Fruit fly (Drosophila melanogaster) whole organism, embryonic: ENCODE measurements around the gene CG4455.
A peak's percentile ranks its signal among the peaks of the same experiment; 100 is the strongest.

ENCODE experiments used
- Abd-B ChIP-seq: fragments of 200-800 bp; sonication (Bioruptor generic); optimal IDR thresholded peaks from 2 replicates; lab custom pipeline; 2018; ENCODE audit warnings: missing biosample characterization, mild to moderate bottlenecking, missing genetic modification characterization, moderate library complexity
- Bteb2 ChIP-seq: fragments of 200-800 bp; sonication (Bioruptor generic); optimal IDR thresholded peaks from 2 replicates; lab custom pipeline; 2016; ENCODE audit warnings: missing biosample characterization, missing genetic modification characterization
- CG11504 ChIP-seq: fragments of 200-800 bp; sonication (Bioruptor generic); optimal IDR thresholded peaks from 3 replicates; lab custom pipeline; 2019; ENCODE audit warnings: missing biosample characterization, mild to moderate bottlenecking, missing genetic modification characterization, moderate library complexity
- CG11560 ChIP-seq: fragments of 200-800 bp; sonication (Bioruptor generic); IDR thresholded peaks from 3 replicates; pipeline ENCODE4 v1.3.6; 2022; ENCODE audit warnings: missing biosample characterization, missing genetic modification characterization
- CG12071 ChIP-seq: fragments of 200-800 bp; sonication (Bioruptor generic); optimal IDR thresholded peaks from 3 replicates; lab custom pipeline; 2018; ENCODE audit warnings: missing biosample characterization, mild to moderate bottlenecking, missing genetic modification characterization
- CG12391 ChIP-seq: fragments of 200-800 bp; sonication (Bioruptor generic); optimal IDR thresholded peaks from 3 replicates; lab custom pipeline; 2018; ENCODE audit warnings: missing biosample characterization, mild to moderate bottlenecking, missing genetic modification characterization, moderate library complexity
- CG12942 ChIP-seq: fragments of 200-800 bp; sonication (Bioruptor generic); optimal IDR thresholded peaks from 3 replicates; lab custom pipeline; 2016; ENCODE audit warnings: missing biosample characterization, missing genetic modification characterization
- CG13296 ChIP-seq: fragments of 200-800 bp; sonication (Bioruptor generic); optimal IDR thresholded peaks from 3 replicates; lab custom pipeline; 2018; ENCODE audit warnings: missing biosample characterization, mild to moderate bottlenecking, missing genetic modification characterization
- CG13894 ChIP-seq: fragments of 200-800 bp; sonication (Bioruptor generic); optimal IDR thresholded peaks from 3 replicates; lab custom pipeline; 2018; ENCODE audit warnings: missing biosample characterization, mild to moderate bottlenecking, missing genetic modification characterization, moderate library complexity
- CG15479 ChIP-seq: fragments of 200-800 bp; sonication (Bioruptor generic); optimal IDR thresholded peaks from 3 replicates; lab custom pipeline; 2019; ENCODE audit warnings: missing biosample characterization, mild to moderate bottlenecking, missing genetic modification characterization, moderate library complexity
- CG1647 ChIP-seq: fragments of 200-800 bp; sonication (Bioruptor generic); optimal IDR thresholded peaks from 3 replicates; lab custom pipeline; 2016; ENCODE audit warnings: missing biosample characterization, missing genetic modification characterization
- CG18011 ChIP-seq: fragments of 200-800 bp; sonication (Bioruptor generic); optimal IDR thresholded peaks from 2 replicates; lab custom pipeline; 2017; ENCODE audit warnings: missing biosample characterization, missing genetic modification characterization, mild to moderate bottlenecking, moderate library complexity, missing genotype
- CG2120 ChIP-seq: fragments of 200-800 bp; sonication (Bioruptor generic); optimal IDR thresholded peaks from 3 replicates; lab custom pipeline; 2016; ENCODE audit warnings: missing biosample characterization, missing genetic modification characterization
- CG2678 ChIP-seq: fragments of 200-800 bp; sonication (Bioruptor generic); optimal IDR thresholded peaks from 3 replicates; lab custom pipeline; 2019; ENCODE audit warnings: missing biosample characterization, mild to moderate bottlenecking, missing genetic modification characterization, moderate library complexity
- CG33213 ChIP-seq: fragments of 200-800 bp; sonication (Bioruptor generic); optimal IDR thresholded peaks from 3 replicates; lab custom pipeline; 2016; ENCODE audit warnings: missing biosample characterization, missing genetic modification characterization
- CG4854 ChIP-seq: fragments of 200-800 bp; sonication (Bioruptor generic); optimal IDR thresholded peaks from 2 replicates; lab custom pipeline; 2016; ENCODE audit warnings: missing biosample characterization, missing genetic modification characterization, inconsistent platforms
- CG5180 ChIP-seq: fragments of 200-800 bp; sonication (Bioruptor generic); optimal IDR thresholded peaks from 3 replicates; lab custom pipeline; 2017; ENCODE audit warnings: missing biosample characterization, missing genetic modification characterization, mild to moderate bottlenecking, moderate library complexity, missing genetic modification reagents
- CG7786 ChIP-seq: fragments of 200-800 bp; sonication (Bioruptor generic); optimal IDR thresholded peaks from 2 replicates; lab custom pipeline; 2016; ENCODE audit warnings: missing biosample characterization, missing genetic modification characterization
- CG7839 ChIP-seq: fragments of 200-800 bp; sonication (Bioruptor generic); optimal IDR thresholded peaks from 3 replicates; lab custom pipeline; 2018; ENCODE audit warnings: missing biosample characterization, mild to moderate bottlenecking, missing genetic modification characterization, moderate library complexity
- Camta ChIP-seq: fragments of 200-800 bp; sonication (Bioruptor generic); optimal IDR thresholded peaks from 2 replicates; lab custom pipeline; 2016; ENCODE audit warnings: missing biosample characterization, missing genetic modification characterization
- CoRest ChIP-seq: fragments of 200-800 bp; sonication (Bioruptor generic); optimal IDR thresholded peaks from 3 replicates; lab custom pipeline; 2018; ENCODE audit warnings: missing biosample characterization, mild to moderate bottlenecking, missing genetic modification characterization, moderate library complexity
- Ets97D ChIP-seq: fragments of 200-800 bp; sonication (Bioruptor generic); optimal IDR thresholded peaks from 3 replicates; lab custom pipeline; 2016; ENCODE audit warnings: missing biosample characterization, missing genetic modification characterization
- Fer1 ChIP-seq: fragments of 200-800 bp; sonication (Bioruptor generic); optimal IDR thresholded peaks from 2 replicates; lab custom pipeline; 2017; ENCODE audit warnings: missing biosample characterization, mild to moderate bottlenecking, missing genetic modification characterization
- Gsc ChIP-seq: fragments of 200-800 bp; sonication (Bioruptor generic); IDR thresholded peaks from 2 replicates; pipeline ENCODE4 v1.3.6; 2022; ENCODE audit warnings: missing biosample characterization, missing genetic modification characterization
- H2.0 ChIP-seq: fragments of 200-800 bp; sonication (Bioruptor generic); IDR thresholded peaks from 2 replicates; pipeline ENCODE4 v1.3.6; 2022; ENCODE audit warnings: missing biosample characterization, missing genetic modification characterization
- Hey ChIP-seq: fragments of 200-800 bp; sonication (Bioruptor generic); optimal IDR thresholded peaks from 3 replicates; lab custom pipeline; 2018; ENCODE audit warnings: missing biosample characterization, mild to moderate bottlenecking, missing genetic modification characterization
- Mes4 ChIP-seq: fragments of 200-800 bp; sonication (Bioruptor generic); optimal IDR thresholded peaks from 2 replicates; lab custom pipeline; 2016; ENCODE audit warnings: missing biosample characterization, missing genetic modification characterization
- Mrtf ChIP-seq: fragments of 200-800 bp; sonication (Bioruptor generic); IDR thresholded peaks from 3 replicates; pipeline ENCODE4 v1.3.6; 2022; ENCODE audit warnings: missing biosample characterization, missing genetic modification characterization
- NFAT ChIP-seq: fragments of 200-800 bp; sonication (Bioruptor generic); IDR thresholded peaks from 2 replicates; pipeline ENCODE4 v1.3.6; 2022; ENCODE audit warnings: missing biosample characterization, missing genetic modification characterization
- Rfx ChIP-seq: fragments of 200-800 bp; sonication (Bioruptor generic); IDR thresholded peaks from 2 replicates; pipeline ENCODE4 v1.3.6; 2022; ENCODE audit warnings: missing biosample characterization, missing genetic modification characterization
- ac ChIP-seq: fragments of 200-800 bp; sonication (Bioruptor generic); optimal IDR thresholded peaks from 3 replicates; lab custom pipeline; 2017; ENCODE audit warnings: missing biosample characterization, mild to moderate bottlenecking, missing genetic modification characterization
- cato ChIP-seq: fragments of 200-800 bp; sonication (Bioruptor generic); optimal IDR thresholded peaks from 2 replicates; lab custom pipeline; 2016; ENCODE audit warnings: missing biosample characterization, missing genetic modification characterization, borderline replicate concordance
- cwo ChIP-seq: fragments of 200-800 bp; sonication (Bioruptor generic); optimal IDR thresholded peaks from 3 replicates; lab custom pipeline; 2017; ENCODE audit warnings: missing biosample characterization, missing genetic modification characterization, mild to moderate bottlenecking, moderate library complexity, missing genetic modification reagents
- dimm ChIP-seq: fragments of 200-800 bp; sonication (Bioruptor generic); IDR thresholded peaks from 2 replicates; pipeline ENCODE4 v1.3.6; 2022; ENCODE audit warnings: missing biosample characterization, missing genetic modification characterization
- ewg ChIP-seq: fragments of 200-800 bp; sonication (Bioruptor generic); optimal IDR thresholded peaks from 3 replicates; lab custom pipeline; 2017; ENCODE audit warnings: mild to moderate bottlenecking, missing biosample characterization, missing genetic modification reagents, missing genetic modification characterization
- gcm2 ChIP-seq: fragments of 200-800 bp; sonication (Bioruptor generic); optimal IDR thresholded peaks from 2 replicates; lab custom pipeline; 2016; ENCODE audit warnings: missing biosample characterization, missing genetic modification characterization
- gfzf ChIP-seq: fragments of 200-800 bp; sonication (Bioruptor generic); optimal IDR thresholded peaks from 2 replicates; lab custom pipeline; 2016; ENCODE audit warnings: missing biosample characterization, mild to moderate bottlenecking, missing genetic modification characterization, moderate library complexity
- insv ChIP-seq, 2 experiments: fragments of 200-800 bp; sonication (Bioruptor generic); optimal IDR thresholded peaks; 3 replicates each; lab custom pipeline; 2016 to 2018; ENCODE audit warnings: missing biosample characterization in 2 of 2, missing genetic modification characterization in 2 of 2
- knrl ChIP-seq: fragments of 200-800 bp; sonication (Bioruptor generic); IDR thresholded peaks from 3 replicates; pipeline ENCODE4 v1.3.6; 2022; ENCODE audit warnings: missing biosample characterization, missing genetic modification characterization; ENCODE audit not compliant: partially characterized antibody
- lab ChIP-seq: fragments of 200-800 bp; sonication (Bioruptor generic); optimal IDR thresholded peaks from 3 replicates; lab custom pipeline; 2017; ENCODE audit warnings: missing biosample characterization, missing genetic modification characterization, mild to moderate bottlenecking, moderate library complexity, missing genetic modification reagents
- odd ChIP-seq: fragments of 200-800 bp; sonication (Bioruptor generic); optimal IDR thresholded peaks from 2 replicates; lab custom pipeline; 2017; ENCODE audit warnings: missing biosample characterization, mild to moderate bottlenecking, missing genetic modification characterization
- pan ChIP-seq, 4 experiments: fragments of >200 bp in 3 of 4; fragments of 200-800 bp in 1 of 4; sonication (Bioruptor generic) in 1 of 4; optimal IDR thresholded peaks in 3 of 4; IDR thresholded peaks in 1 of 4; 2 replicates each; pipeline versions ENCODE4 v1.3.6 to Lab custom; 2017 to 2022; ENCODE audit warnings: missing biosample characterization in 2 of 4, missing genetic modification characterization in 2 of 4, mixed read lengths in 1 of 4
- pita ChIP-seq: fragments of 200-800 bp; sonication (Bioruptor generic); optimal IDR thresholded peaks from 2 replicates; lab custom pipeline; 2017; ENCODE audit warnings: missing biosample characterization, mild to moderate bottlenecking, missing genetic modification characterization
- seq ChIP-seq: fragments of 200-800 bp; sonication (Bioruptor generic); IDR thresholded peaks from 2 replicates; pipeline ENCODE4 v1.3.6; 2022; ENCODE audit warnings: missing biosample characterization, missing genetic modification characterization
- slbo ChIP-seq: fragments of 200-800 bp; sonication (Bioruptor generic); IDR thresholded peaks from 2 replicates; pipeline ENCODE4 v1.3.6; 2022; ENCODE audit warnings: missing biosample characterization, missing genetic modification characterization
- sob ChIP-seq: fragments of 200-800 bp; sonication (Bioruptor generic); IDR thresholded peaks from 2 replicates; pipeline ENCODE4 v1.3.6; 2022; ENCODE audit warnings: missing biosample characterization, missing genetic modification characterization
- sr ChIP-seq: fragments of 200-800 bp; sonication (Bioruptor generic); IDR thresholded peaks from 3 replicates; pipeline ENCODE4 v1.3.6; 2022; ENCODE audit warnings: missing biosample characterization, missing genetic modification characterization
- tio ChIP-seq: fragments of 200-800 bp; sonication (Bioruptor generic); optimal IDR thresholded peaks from 2 replicates; lab custom pipeline; 2017; ENCODE audit warnings: missing biosample characterization, missing genetic modification characterization, inconsistent platforms
- vvl ChIP-seq: fragments of 200-800 bp; sonication (Bioruptor generic); IDR thresholded peaks from 2 replicates; pipeline ENCODE4 v1.3.6; 2022; ENCODE audit warnings: missing biosample characterization, missing genetic modification characterization

The CG4455 gene

dm6 chr2L:16317777-16318610 is 34.7 kb upstream of the CG4455 start (continued):
- peak; percentile 22 for TF ChIP-seq CG12942 (GFP tag; lab: Kevin White, UChicago)
- TF ChIP-seq vvl (GFP tag; lab: Robert Waterston, UW) = peak; percentile 19; the same call in 1 of the 2 replicates
- TF ChIP-seq Camta (GFP tag; lab: Kevin White, UChicago) = peak; percentile 4
- peak; percentile 66 for TF ChIP-seq CG13296
- peak in 1 of 2 experiments; percentile 40 for TF ChIP-seq insv (GFP tag; optimal IDR thresholded peaks at IDR 0.05; lab: Kevin White, UChicago)
- TF ChIP-seq Rfx (GFP tag; lab: Robert Waterston, UW) = peak; percentile 55; the same call in 1 of the 2 replicates
- no peak for TF ChIP-seq H2.0
- peak; percentile 38; the same call in 1 of the 2 replicates for TF ChIP-seq sob
- TF ChIP-seq CG1647 (GFP tag; lab: Kevin White, UChicago) = peak; percentile 37
- TF ChIP-seq knrl (GFP tag; lab: Robert Waterston, UW) = no peak
- peak; percentile 56; the same call in 1 of the 2 replicates for TF ChIP-seq seq (GFP tag; lab: Robert Waterston, UW)
- TF ChIP-seq CG2120 (GFP tag; lab: Kevin White, UChicago) = peak; percentile 42
- peak; percentile 72 for TF ChIP-seq Fer1 (GFP tag; lab: Kevin White, UChicago)
- TF ChIP-seq slbo (GFP tag; lab: Robert Waterston, UW) = 0 out of 2 replicates have a peak, but pooled peaks have one; percentile 8
- no peak for TF ChIP-seq Abd-B (GFP tag; lab: Kevin White, UChicago)
- peak; percentile 16 for TF ChIP-seq CoRest (tag; lab: Kevin White, UChicago)
- TF ChIP-seq sr = peak; percentile 16; the same call in 1 of the 3 replicates
- peak; percentile 1 for TF ChIP-seq CG11504 (tag; lab: Kevin White, UChicago)
- peak; percentile 22 for TF ChIP-seq ewg
- peak; percentile 65 for TF ChIP-seq CG5180
- TF ChIP-seq CG12391 (tag; lab: Kevin White, UChicago) = peak; percentile 1
- TF ChIP-seq CG7839 = peak; percentile 14
- peak; percentile 72 for TF ChIP-seq odd (GFP tag; lab: Kevin White, UChicago)
- peak; percentile 9 for TF ChIP-seq Mes4
- peak; percentile 16 for TF ChIP-seq tio (GFP tag; lab: Kevin White, UChicago)
- TF ChIP-seq Bteb2 (GFP tag; lab: Kevin White, UChicago) = peak; percentile 32
- no peak for TF ChIP-seq ac
- TF ChIP-seq CG2678 (tag; lab: Kevin White, UChicago) = peak; percentile 64
- TF ChIP-seq NFAT (GFP tag; lab: Robert Waterston, UW) = 0 out of 2 replicates have a peak, but pooled peaks have one; percentile 34
- TF ChIP-seq Ets97D (GFP tag; lab: Kevin White, UChicago) = no peak
- TF ChIP-seq CG33213 (GFP tag; lab: Kevin White, UChicago) = peak; percentile 32
- peak; percentile 4 for TF ChIP-seq CG13894

- TF ChIP-seq CG18011 (GFP tag; lab: Kevin White, UChicago) (no peak), Abd-B (GFP tag; lab: Kevin White, UChicago) (no peak), CG15479 (GFP tag; lab: Kevin White, UChicago) (peak; percentile 77), dimm (no peak), CG11560 (tag; lab: Robert Waterston, UW) (no peak), Mrtf (GFP tag; lab: Robert Waterston, UW) (no peak), pita (no peak), CG7786 (GFP tag; lab: Kevin White, UChicago) (no peak), gfzf (GFP tag; lab: Kevin White, UChicago) (no peak), gcm2 (no peak), cwo (GFP tag; lab: Kevin White, UChicago) (peak; percentile 95), cato (no peak), CG12071 (GFP tag; lab: Kevin White, UChicago) (no peak), Gsc (GFP tag; lab: Robert Waterston, UW) (no peak), Hey (tag; lab: Kevin White, UChicago) (peak; percentile 22), CG4854 (GFP tag; lab: Kevin White, UChicago) (no peak), lab (GFP tag; lab: Kevin White, UChicago) (peak; percentile 63), pan (optimal IDR thresholded peaks at IDR 0.05; lab: Kevin White, UChicago) (no peak), pan (GFP tag; optimal IDR thresholded peaks at IDR 0.05 in 1 of 2, IDR thresholded peaks at IDR 0.05 in 1 of 2) (no peak)
Observed at dm6 chr2L:16319743-16320142, 33.0 kb upstream of the CG4455 start.
